Fruit fly (Drosophila melanogaster): ENCODE results near the gene CG34462.

dm6 chr3L:8340264-8341095 lies 12.1 kb downstream of the CG34462 start, which contains the start of the genes Prim1 and CG7083:
- no peak for TF ChIP-seq CG8478 (optimal IDR thresholded peaks at IDR 0.05)
- TF ChIP-seq CTCF (optimal IDR thresholded peaks at IDR 0.05), result no peak

All from S2 (cell line).